Fruit fly (Drosophila melanogaster) whole organism, wandering third instar larva: Measurements from ENCODE around the gene TM9SF2.

ENCODE experiments used
- Abd-B ChIP-seq: fragments of >200 bp; optimal IDR thresholded peaks from 2 replicates; lab custom pipeline; 2017; ENCODE audit warnings: missing biosample characterization, missing genetic modification characterization
- CG32264 ChIP-seq: fragments of 200-800 bp; sonication (Bioruptor generic); optimal IDR thresholded peaks from 2 replicates; lab custom pipeline; 2016; ENCODE audit warnings: missing biosample characterization, missing genetic modification characterization
- CrebA ChIP-seq: fragments of 200-800 bp; sonication (Bioruptor generic); optimal IDR thresholded peaks from 2 replicates; lab custom pipeline; 2016; ENCODE audit warnings: missing biosample characterization, mild to moderate bottlenecking, missing genetic modification characterization, borderline replicate concordance
- Dfd ChIP-seq: fragments of >200 bp; optimal IDR thresholded peaks from 2 replicates; lab custom pipeline; 2017; ENCODE audit warnings: missing biosample characterization, missing genetic modification characterization
- GATAd ChIP-seq: sonication (Bioruptor generic); optimal IDR thresholded peaks from 2 replicates; lab custom pipeline; 2016; ENCODE audit warnings: missing biosample characterization, missing genetic modification characterization
- Hnf4 ChIP-seq: fragments of 200-800 bp; sonication (Bioruptor generic); optimal IDR thresholded peaks from 2 replicates; lab custom pipeline; 2016; ENCODE audit warnings: missing biosample characterization, mild to moderate bottlenecking, missing genetic modification characterization
- Hr78 ChIP-seq: fragments of >200 bp; optimal IDR thresholded peaks from 2 replicates; lab custom pipeline; 2017; ENCODE audit warnings: missing biosample characterization, missing genetic modification characterization
- Hr83 ChIP-seq: fragments of 200-300 bp; sonication (Bioruptor generic); optimal IDR thresholded peaks from 2 replicates; lab custom pipeline; 2016; ENCODE audit warnings: missing biosample characterization, mild to moderate bottlenecking, missing genetic modification characterization, moderate library complexity; ENCODE audit not compliant: poor library complexity, severe bottlenecking
- Jra ChIP-seq: sonication (Bioruptor generic); optimal IDR thresholded peaks from 2 replicates; lab custom pipeline; 2016; ENCODE audit warnings: missing biosample characterization, missing genetic modification characterization
- N ChIP-seq: fragments of >200 bp; optimal IDR thresholded peaks from 2 replicates; lab custom pipeline; 2018; ENCODE audit warnings: missing biosample characterization, missing external identifiers, missing genetic modification characterization
- OdsH ChIP-seq: fragments of 200-800 bp; sonication (Bioruptor generic); optimal IDR thresholded peaks from 2 replicates; lab custom pipeline; 2016; ENCODE audit warnings: missing biosample characterization, mild to moderate bottlenecking, missing genetic modification characterization
- Rel ChIP-seq, 2 experiments: fragments of 200-800 bp; sonication (Bioruptor generic) in 1 of 2; optimal IDR thresholded peaks; 2 replicates in 1 of 2; 3 replicates in 1 of 2; lab custom pipeline; 2016 to 2019; ENCODE audit warnings: mild to moderate bottlenecking in 2 of 2, missing biosample characterization in 2 of 2, missing genetic modification characterization in 2 of 2, moderate library complexity in 1 of 2
- Vsx2 ChIP-seq: fragments of 200-300, 225-300 bp; sonication (Bioruptor generic); optimal IDR thresholded peaks from 2 replicates; lab custom pipeline; 2018; ENCODE audit warnings: missing biosample characterization, missing genetic modification characterization; ENCODE audit not compliant: partially characterized antibody
- br ChIP-seq: fragments of 200-800 bp; sonication (Bioruptor generic); optimal IDR thresholded peaks from 2 replicates; lab custom pipeline; 2016; ENCODE audit warnings: missing biosample characterization, missing genetic modification characterization
- brk ChIP-seq: fragments of 200-800 bp; sonication (Bioruptor generic); optimal IDR thresholded peaks from 2 replicates; lab custom pipeline; 2016; ENCODE audit warnings: missing biosample characterization, mild to moderate bottlenecking, missing genetic modification characterization
- dl ChIP-seq, 2 experiments: fragments of 175-275, 200-275 bp in 1 of 2; fragments of 200-275 bp in 1 of 2; sonication (Bioruptor generic); optimal IDR thresholded peaks; lab custom pipeline; 2018; ENCODE audit warnings: mild to moderate bottlenecking in 2 of 2, missing biosample characterization in 2 of 2, missing genetic modification characterization in 2 of 2, moderate library complexity in 2 of 2; ENCODE audit not compliant: partially characterized antibody in 2 of 2, insufficient read depth in 1 of 2
- dmrt93B ChIP-seq: fragments of 200-800 bp; sonication (Bioruptor generic); optimal IDR thresholded peaks from 2 replicates; lab custom pipeline; 2018; ENCODE audit warnings: missing biosample characterization, mild to moderate bottlenecking, missing genetic modification characterization
- dsf ChIP-seq: sonication (Bioruptor generic); optimal IDR thresholded peaks from 2 replicates; lab custom pipeline; 2016; ENCODE audit warnings: missing biosample characterization, missing genetic modification characterization, borderline replicate concordance
- ey ChIP-seq: fragments of 200-800 bp; sonication (Bioruptor generic); optimal IDR thresholded peaks from 2 replicates; lab custom pipeline; 2016; ENCODE audit warnings: missing biosample characterization, missing genetic modification characterization
- foxo ChIP-seq, 2 experiments: fragments of 200-800 bp; sonication (Bioruptor generic); optimal IDR thresholded peaks; 2 replicates in 1 of 2; 3 replicates in 1 of 2; lab custom pipeline; 2016 to 2017; ENCODE audit warnings: missing biosample characterization in 2 of 2, missing genetic modification characterization in 2 of 2
- fru ChIP-seq: fragments of 200-800 bp; sonication (Bioruptor generic); optimal IDR thresholded peaks from 3 replicates; lab custom pipeline; 2016; ENCODE audit warnings: missing biosample characterization, mild to moderate bottlenecking, missing genetic modification characterization
- jim ChIP-seq: fragments of 175-275, 200-325 bp; sonication (Bioruptor generic); optimal IDR thresholded peaks from 2 replicates; lab custom pipeline; 2016; ENCODE audit warnings: missing biosample characterization, mild to moderate bottlenecking, missing genetic modification characterization
- lola ChIP-seq: fragments of >200 bp; optimal IDR thresholded peaks from 2 replicates; lab custom pipeline; 2017; ENCODE audit warnings: missing biosample characterization, missing genetic modification characterization
- pan ChIP-seq: fragments of >200 bp; optimal IDR thresholded peaks from 2 replicates; lab custom pipeline; 2017
- psq ChIP-seq: fragments of 200-800 bp; sonication (Bioruptor generic); optimal IDR thresholded peaks from 3 replicates; lab custom pipeline; 2017; ENCODE audit warnings: missing biosample characterization, mild to moderate bottlenecking, missing genetic modification characterization, moderate library complexity
- sv ChIP-seq: fragments of 200-800 bp; sonication (Bioruptor generic); optimal IDR thresholded peaks from 3 replicates; lab custom pipeline; 2016; ENCODE audit warnings: missing biosample characterization, missing genetic modification characterization
- tai ChIP-seq: sonication (Bioruptor generic); optimal IDR thresholded peaks from 2 replicates; lab custom pipeline; 2016; ENCODE audit warnings: missing biosample characterization, missing genetic modification characterization
- usp ChIP-seq: fragments of >200 bp; optimal IDR thresholded peaks from 2 replicates; lab custom pipeline; 2017; ENCODE audit warnings: missing biosample characterization, missing genetic modification characterization
- woc ChIP-seq: sonication (Bioruptor generic); optimal IDR thresholded peaks from 2 replicates; lab custom pipeline; 2016; ENCODE audit warnings: missing biosample characterization, mild to moderate bottlenecking, missing genetic modification characterization

The TM9SF2 gene

dm6 chr2L:20778380-20778779 lies 44.3 kb upstream of the TM9SF2 start:
- TF ChIP-seq ey (GFP tag; lab: Kevin White, UChicago): no peak
- TF ChIP-seq GATAd: no peak
- no peak for TF ChIP-seq lola
- TF ChIP-seq psq (GFP tag; lab: Kevin White, UChicago): no peak
- TF ChIP-seq br (GFP tag; lab: Kevin White, UChicago): no peak
- no peak for TF ChIP-seq Rel (GFP tag; optimal IDR thresholded peaks at IDR 0.05; lab: Kevin White, UChicago)
- TF ChIP-seq Rel (tag; optimal IDR thresholded peaks at IDR 0.05; lab: Kevin White, UChicago): no peak
- TF ChIP-seq tai (GFP tag; lab: Kevin White, UChicago): no peak
- no peak for TF ChIP-seq CrebA (GFP tag; lab: Kevin White, UChicago)
- no peak for TF ChIP-seq Vsx2 (GFP tag; lab: Kevin White, UChicago)
- TF ChIP-seq foxo (GFP tag; optimal IDR thresholded peaks at IDR 0.05; lab: Kevin White, UChicago): no peak
- TF ChIP-seq CG32264 (GFP tag; lab: Kevin White, UChicago): no peak
- no peak for TF ChIP-seq Hr78 (GFP tag; lab: Kevin White, UChicago)
- TF ChIP-seq Hr83 (GFP tag; lab: Kevin White, UChicago): no peak
- no peak for TF ChIP-seq N
- no peak for TF ChIP-seq Abd-B (GFP tag; lab: Kevin White, UChicago)
- no peak for TF ChIP-seq Dfd (GFP tag; lab: Kevin White, UChicago)
- TF ChIP-seq, all 38 proteins: peak for 0

dm6 chr2L:20776940-20777502 lies 42.9 kb upstream of the TM9SF2 start:
- TF ChIP-seq Hr83 (GFP tag; lab: Kevin White, UChicago) (no peak), CG32264 (GFP tag; lab: Kevin White, UChicago) (no peak), Hnf4 (GFP tag; lab: Kevin White, UChicago) (no peak), CrebA (GFP tag; lab: Kevin White, UChicago) (no peak), Hr78 (GFP tag; lab: Kevin White, UChicago) (no peak), GATAd (no peak), usp (GFP tag; lab: Kevin White, UChicago) (no peak), Abd-B (GFP tag; lab: Kevin White, UChicago) (no peak), dl (GFP tag; optimal IDR thresholded peaks at IDR 0.05; lab: Kevin White, UChicago; ENCODE audit: insufficient read depth in 1 of 2, partially characterized antibody in 2 of 2) (no peak), ey (GFP tag; lab: Kevin White, UChicago) (no peak), dsf (GFP tag; lab: Kevin White, UChicago) (no peak), Dfd (GFP tag; lab: Kevin White, UChicago) (no peak), psq (GFP tag; lab: Kevin White, UChicago) (no peak)

dm6 chr2L:20775941-20776340 lies 41.8 kb upstream of the TM9SF2 start:
- TF ChIP-seq dmrt93B (GFP tag; lab: Kevin White, UChicago): no peak
- no peak for TF ChIP-seq dl (GFP tag; optimal IDR thresholded peaks at IDR 0.05; lab: Kevin White, UChicago; ENCODE audit: insufficient read depth in 1 of 2, partially characterized antibody in 2 of 2)
- no peak for TF ChIP-seq CG32264 (GFP tag; lab: Kevin White, UChicago)
- TF ChIP-seq Dfd (GFP tag; lab: Kevin White, UChicago): no peak
- TF ChIP-seq pan: peak; percentile 56
- TF ChIP-seq Rel (GFP tag; optimal IDR thresholded peaks at IDR 0.05; lab: Kevin White, UChicago): no peak
- no peak for TF ChIP-seq Rel (tag; optimal IDR thresholded peaks at IDR 0.05; lab: Kevin White, UChicago)
- no peak for TF ChIP-seq woc (GFP tag; lab: Kevin White, UChicago)
- TF ChIP-seq OdsH (GFP tag; lab: Kevin White, UChicago): no peak

dm6 chr2L:20774464-20774863 lies 40.4 kb upstream of the TM9SF2 start:
- TF ChIP-seq Abd-B (GFP tag; lab: Kevin White, UChicago) (no peak), fru (GFP tag; lab: Kevin White, UChicago) (no peak), jim (GFP tag; lab: Kevin White, UChicago) (no peak), CrebA (GFP tag; lab: Kevin White, UChicago) (no peak), tai (GFP tag; lab: Kevin White, UChicago) (no peak), brk (GFP tag; lab: Kevin White, UChicago) (no peak), Dfd (GFP tag; lab: Kevin White, UChicago) (no peak), usp (GFP tag; lab: Kevin White, UChicago) (no peak), Hr78 (GFP tag; lab: Kevin White, UChicago) (no peak), ey (GFP tag; lab: Kevin White, UChicago) (no peak), Jra (GFP tag; lab: Kevin White, UChicago) (no peak), psq (GFP tag; lab: Kevin White, UChicago) (no peak), Vsx2 (GFP tag; lab: Kevin White, UChicago) (no peak), CG32264 (GFP tag; lab: Kevin White, UChicago) (no peak), Hr83 (GFP tag; lab: Kevin White, UChicago) (no peak), dmrt93B (GFP tag; lab: Kevin White, UChicago) (no peak), Rel (GFP tag; optimal IDR thresholded peaks at IDR 0.05; lab: Kevin White, UChicago) (no peak), Rel (tag; optimal IDR thresholded peaks at IDR 0.05; lab: Kevin White, UChicago) (no peak), sv (no peak), br (GFP tag; lab: Kevin White, UChicago) (no peak), dl (GFP tag; optimal IDR thresholded peaks at IDR 0.05; lab: Kevin White, UChicago; ENCODE audit: insufficient read depth in 1 of 2, partially characterized antibody in 2 of 2) (no peak)
